Fruit fly (Drosophila melanogaster): ENCODE data around the gene FucT6.

DNA sequence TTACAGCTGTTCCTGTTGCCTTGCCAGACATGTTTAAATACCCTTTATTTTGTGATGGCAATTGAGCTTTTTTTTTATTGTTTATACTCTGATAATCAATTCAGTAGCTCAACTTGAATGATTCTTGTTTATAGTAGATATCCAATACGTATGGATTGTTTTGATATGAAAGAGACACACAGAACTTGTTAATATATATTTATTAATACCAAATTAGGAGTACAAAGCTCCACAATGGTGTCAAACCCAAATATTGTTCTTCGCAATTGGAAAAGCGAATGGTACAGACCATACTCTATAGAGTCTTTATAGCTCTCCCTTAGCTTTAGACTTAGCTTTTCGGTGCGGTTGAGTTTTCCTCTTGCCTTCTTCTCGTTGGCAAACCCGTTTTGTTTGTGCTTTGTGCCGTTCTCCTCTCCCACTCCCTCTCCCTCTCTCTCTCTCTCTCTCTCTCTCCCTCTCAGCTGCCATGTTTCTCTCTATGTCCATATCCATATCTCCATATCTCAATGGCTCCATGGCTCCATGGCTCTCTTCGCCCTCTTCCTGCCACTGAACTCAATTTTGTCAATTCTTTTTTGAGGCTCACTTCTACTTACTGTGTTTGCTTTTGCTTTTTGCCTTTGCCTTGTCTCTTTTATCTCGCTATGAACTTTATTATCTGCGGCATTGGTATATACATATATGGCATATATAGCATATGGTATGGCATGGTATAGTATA lies 23.7 kb downstream of the FucT6 start:
- no peak for TF ChIP-seq pan (optimal IDR thresholded peaks at IDR 0.05)
- TF ChIP-seq CG8478 (optimal IDR thresholded peaks at IDR 0.05), result no peak
